Fruit fly (Drosophila melanogaster): ENCODE results near the gene Fum3.

Gene Fum3

dm6 chr3L:11492457-11492856 lies 26.8 kb upstream of the Fum3 start (continued):
- no peak for TF ChIP-seq CG4730 (GFP tag; IDR thresholded peaks at IDR 0.05)
- no peak for TF ChIP-seq Rx (GFP tag; IDR thresholded peaks at IDR 0.05)
- TF ChIP-seq CG7786 (GFP tag; optimal IDR thresholded peaks at IDR 0.05) = peak; percentile 21
- no peak for TF ChIP-seq bab2 (GFP tag; optimal IDR thresholded peaks at IDR 0.05)
- no peak for TF ChIP-seq peb (GFP tag; IDR thresholded peaks at IDR 0.05)
- no peak for TF ChIP-seq CrebB (tag; optimal IDR thresholded peaks at IDR 0.05)
- TF ChIP-seq pho (GFP tag; optimal IDR thresholded peaks at IDR 0.05) = no peak
- TF ChIP-seq CG11398 (GFP tag; optimal IDR thresholded peaks at IDR 0.05) = peak; percentile 27
- 0 out of 2 replicates have a peak, but pooled peaks have one; percentile 24 for TF ChIP-seq ara (GFP tag; IDR thresholded peaks at IDR 0.05)
- TF ChIP-seq CG17328 (GFP tag; IDR thresholded peaks at IDR 0.05) = 0 out of 2 replicates have a peak, but pooled peaks have one; percentile 11
- TF ChIP-seq CG31388 (GFP tag; optimal IDR thresholded peaks at IDR 0.05) = no peak
- no peak for TF ChIP-seq CG10147 (GFP tag; optimal IDR thresholded peaks at IDR 0.05)
- peak; percentile 9 for TF ChIP-seq repo (GFP tag; optimal IDR thresholded peaks at IDR 0.05)
- 0 out of 3 replicates have a peak, but pooled peaks have one; percentile 30 for TF ChIP-seq Dbx (GFP tag; IDR thresholded peaks at IDR 0.05)
- no peak for TF ChIP-seq so (GFP tag; IDR thresholded peaks at IDR 0.05)
- TF ChIP-seq tna (GFP tag; IDR thresholded peaks at IDR 0.05; ENCODE audit: partially characterized antibody) = peak; percentile 31; the same call in 1 of the 2 replicates
- TF ChIP-seq lab (GFP tag; optimal IDR thresholded peaks at IDR 0.05) = no peak
- TF ChIP-seq dan (GFP tag; IDR thresholded peaks at IDR 0.05) = no peak
- 0 out of 2 replicates have a peak, but pooled peaks have one; percentile 27 for TF ChIP-seq rib (GFP tag; IDR thresholded peaks at IDR 0.05)
- TF ChIP-seq zf30C (GFP tag; optimal IDR thresholded peaks at IDR 0.05) = no peak
- TF ChIP-seq Trl (optimal IDR thresholded peaks at IDR 0.05) = peak; percentile 4 to 19
- no peak for TF ChIP-seq Trl (GFP tag; optimal IDR thresholded peaks at IDR 0.05)
- no peak for TF ChIP-seq CG32532 (GFP tag; IDR thresholded peaks at IDR 0.05)
- no peak for TF ChIP-seq Taf1 (GFP tag; IDR thresholded peaks at IDR 0.05)
- no peak for TF ChIP-seq CG11696 (GFP tag; IDR thresholded peaks at IDR 0.05)
- peak; percentile 52 for TF ChIP-seq Blimp-1 (GFP tag; optimal IDR thresholded peaks at IDR 0.05)
- TF ChIP-seq tx (GFP tag; optimal IDR thresholded peaks at IDR 0.05) = peak; percentile 34
- TF ChIP-seq CG14965 (GFP tag; optimal IDR thresholded peaks at IDR 0.05; ENCODE audit: borderline replicate concordance) = no peak
- TF ChIP-seq NC2α (GFP tag; optimal IDR thresholded peaks at IDR 0.05) = no peak
- peak; percentile 17 for TF ChIP-seq zen (tag; optimal IDR thresholded peaks at IDR 0.05)
- TF ChIP-seq Drgx (GFP tag; IDR thresholded peaks at IDR 0.05) = peak; percentile 27; the same call in 1 of the 2 replicates
- 0 out of 3 replicates have a peak, but pooled peaks have one; percentile 49 for TF ChIP-seq z (GFP tag; IDR thresholded peaks at IDR 0.05)
- no peak for TF ChIP-seq CG12155 (GFP tag; optimal IDR thresholded peaks at IDR 0.05)
- TF ChIP-seq Bdp1 (GFP tag; optimal IDR thresholded peaks at IDR 0.05) = no peak
- peak; percentile 18 for TF ChIP-seq CG1603 (tag; optimal IDR thresholded peaks at IDR 0.05)
- TF ChIP-seq ab (GFP tag; optimal IDR thresholded peaks at IDR 0.05) = no peak
- no peak for TF ChIP-seq CG4328 (GFP tag; optimal IDR thresholded peaks at IDR 0.05)
- no peak for TF ChIP-seq CG5180 (GFP tag; optimal IDR thresholded peaks at IDR 0.05)
- TF ChIP-seq Hr78 (GFP tag; optimal IDR thresholded peaks at IDR 0.05) = no peak
- no peak for TF ChIP-seq vnd (GFP tag; IDR thresholded peaks at IDR 0.05; ENCODE audit: partially characterized antibody)
- TF ChIP-seq Bteb2 (GFP tag; optimal IDR thresholded peaks at IDR 0.05) = no peak
- no peak for TF ChIP-seq Hsf (GFP tag; optimal IDR thresholded peaks at IDR 0.05)
- 0 out of 3 replicates have a peak, but pooled peaks have one; percentile 14 for TF ChIP-seq row (GFP tag; IDR thresholded peaks at IDR 0.05)
- TF ChIP-seq HLHmδ (GFP tag; optimal IDR thresholded peaks at IDR 0.05) = no peak

Measured in whole organism, embryonic.